Fruit fly (Drosophila melanogaster) S2 (cell line): ENCODE data around the gene Etl1.

Experiments
- CG8478 ChIP-seq: fragments of >200 bp; optimal IDR thresholded peaks from 2 replicates; lab custom pipeline; 2018
- CTCF ChIP-seq, 2 experiments: fragments of >200 bp; optimal IDR thresholded peaks; 2 replicates each; lab custom pipeline; 2018

dm6 chr2L:9949178-9950062 lies 37.0 kb upstream of the Etl1 start:
- TF ChIP-seq CG8478 = no peak
- no peak for TF ChIP-seq CTCF (optimal IDR thresholded peaks at IDR 0.05; lab: Kevin White, UChicago)
